Fruit fly (Drosophila melanogaster): ENCODE data around the gene CG11498.

The CG11498 gene

DNA sequence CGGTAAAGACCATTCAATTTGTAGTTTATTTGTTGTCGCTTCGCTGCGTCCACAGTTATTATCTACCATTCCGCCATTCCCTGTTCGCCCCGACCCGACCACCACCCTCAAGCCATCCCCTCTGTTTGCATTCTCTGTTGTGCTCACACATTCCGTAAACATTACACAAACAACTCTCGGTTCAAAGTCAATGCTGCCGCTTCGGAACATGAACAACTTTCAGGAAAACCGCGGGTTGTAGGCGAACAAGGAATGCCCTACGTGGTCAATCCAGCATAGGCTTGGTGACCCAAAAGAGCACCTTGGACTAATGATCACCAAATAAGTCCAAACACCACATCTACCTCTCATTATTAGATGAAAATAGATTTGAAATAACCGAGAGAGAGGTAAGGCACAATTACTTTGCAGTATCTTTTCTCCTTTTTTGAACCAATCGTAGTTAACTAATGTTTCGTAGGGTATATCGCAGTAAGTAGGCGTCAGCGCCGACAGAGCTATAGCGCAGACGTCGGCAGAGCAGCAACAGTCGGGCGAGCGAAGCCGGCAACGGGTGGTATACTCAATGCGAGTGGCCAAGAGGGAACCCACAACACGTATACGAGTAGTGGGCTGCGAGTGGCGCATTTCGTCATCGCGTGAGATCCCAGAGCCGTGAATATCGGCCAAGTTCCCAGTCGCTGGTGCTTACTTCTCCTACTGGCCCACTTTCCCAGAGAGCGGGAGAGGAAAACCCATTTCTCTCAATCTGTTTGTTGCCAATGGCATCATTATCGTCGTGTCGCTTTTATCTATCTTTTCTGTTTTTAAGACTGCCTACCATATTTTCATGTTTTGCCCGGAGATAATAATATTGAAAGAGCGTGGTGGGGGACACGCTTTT, 43.1 kb upstream of the CG11498 start (continued):
- TF ChIP-seq CG4404 (GFP tag; IDR thresholded peaks at IDR 0.05) = peak; percentile 89
- peak; percentile 97 for TF ChIP-seq dysf (GFP tag; IDR thresholded peaks at IDR 0.05)
- no peak for TF ChIP-seq CG6791 (GFP tag; IDR thresholded peaks at IDR 0.05; ENCODE audit: partially characterized antibody)
- peak; percentile 99 for TF ChIP-seq Adf1 (GFP tag; IDR thresholded peaks at IDR 0.05)
- peak; percentile 97 for TF ChIP-seq dmrt99B (tag; optimal IDR thresholded peaks at IDR 0.05)
- TF ChIP-seq CG34376 (GFP tag; optimal IDR thresholded peaks at IDR 0.05) = peak; percentile 87
- TF ChIP-seq ac (GFP tag; optimal IDR thresholded peaks at IDR 0.05) = no peak
- TF ChIP-seq Med (GFP tag) = peak; percentile 100
- peak; percentile 90 for TF ChIP-seq CG18619 (GFP tag; optimal IDR thresholded peaks at IDR 0.05)
- peak; percentile 97 for TF ChIP-seq tin (GFP tag; optimal IDR thresholded peaks at IDR 0.05)
- no peak for TF ChIP-seq CG2129 (GFP tag; IDR thresholded peaks at IDR 0.05; ENCODE audit: partially characterized antibody)
- TF ChIP-seq CG10267 (tag; optimal IDR thresholded peaks at IDR 0.05) = peak; percentile 91
- TF ChIP-seq Ets65A (GFP tag) = peak; percentile 100
- peak; percentile 76 for TF ChIP-seq ash1 (GFP tag; optimal IDR thresholded peaks at IDR 0.05)
- peak; percentile 88 for TF ChIP-seq CkIIα-i1 (GFP tag; IDR thresholded peaks at IDR 0.05)
- TF ChIP-seq ken (GFP tag; IDR thresholded peaks at IDR 0.05) = peak; percentile 91
- peak; percentile 99 for TF ChIP-seq bab2 (GFP tag; optimal IDR thresholded peaks at IDR 0.05)
- TF ChIP-seq fd3F (GFP tag; optimal IDR thresholded peaks at IDR 0.05) = peak; percentile 89
- TF ChIP-seq Poxn (GFP tag; IDR thresholded peaks at IDR 0.05) = peak; percentile 74; the same call in 1 of the 2 replicates
- peak; percentile 90 for TF ChIP-seq CG4328 (GFP tag; optimal IDR thresholded peaks at IDR 0.05)
- TF ChIP-seq fu2 (GFP tag; optimal IDR thresholded peaks at IDR 0.05) = peak; percentile 94
- peak; percentile 94 for TF ChIP-seq Oaz (GFP tag; IDR thresholded peaks at IDR 0.05)
- no peak for TF ChIP-seq br (optimal IDR thresholded peaks at IDR 0.05)
- peak; percentile 65 to 83 for TF ChIP-seq Trl (optimal IDR thresholded peaks at IDR 0.05)
- peak; percentile 97 for TF ChIP-seq Trl (GFP tag; optimal IDR thresholded peaks at IDR 0.05)
- TF ChIP-seq Atf-2 (GFP tag; optimal IDR thresholded peaks at IDR 0.05) = peak; percentile 94
- peak; percentile 25 for TF ChIP-seq gfzf (GFP tag; optimal IDR thresholded peaks at IDR 0.05)
- TF ChIP-seq CG18262 (tag; optimal IDR thresholded peaks at IDR 0.05) = peak; percentile 94
- peak; percentile 81 for TF ChIP-seq MTF-1 (GFP tag; optimal IDR thresholded peaks at IDR 0.05; ENCODE audit: borderline replicate concordance)
- peak; percentile 91 for TF ChIP-seq Rx (GFP tag; IDR thresholded peaks at IDR 0.05)
- TF ChIP-seq schlank (tag; optimal IDR thresholded peaks at IDR 0.05) = peak; percentile 83
- TF ChIP-seq Sin3A (optimal IDR thresholded peaks at IDR 0.05) = no peak
- TF ChIP-seq caup (GFP tag; optimal IDR thresholded peaks at IDR 0.05; ENCODE audit: severe bottlenecking) = peak; percentile 96
- peak; percentile 74 for TF ChIP-seq CG17568 (GFP tag; optimal IDR thresholded peaks at IDR 0.05)
- TF ChIP-seq Nf-YA (GFP tag; IDR thresholded peaks at IDR 0.05) = peak; percentile 96
- peak; percentile 99 for TF ChIP-seq row (GFP tag; IDR thresholded peaks at IDR 0.05)
- peak; percentile 97 for TF ChIP-seq NK7.1 (GFP tag; optimal IDR thresholded peaks at IDR 0.05)
- TF ChIP-seq crp (GFP tag; optimal IDR thresholded peaks at IDR 0.05) = peak in 1 of 2 experiments; percentile 46
- peak; percentile 44; the same call in 2 of the 3 replicates for TF ChIP-seq sr (GFP tag; IDR thresholded peaks at IDR 0.05)
- TF ChIP-seq eyg (GFP tag; optimal IDR thresholded peaks at IDR 0.05) = peak; percentile 97
- TF ChIP-seq Opbp (GFP tag; IDR thresholded peaks at IDR 0.05; ENCODE audit: partially characterized antibody) = no peak
- peak; percentile 88 for TF ChIP-seq CG4730 (GFP tag; IDR thresholded peaks at IDR 0.05)
- TF ChIP-seq CG18764 (GFP tag; optimal IDR thresholded peaks at IDR 0.05) = peak; percentile 96
- peak; percentile 98 for TF ChIP-seq mam (GFP tag; optimal IDR thresholded peaks at IDR 0.05)
- peak; percentile 90 for TF ChIP-seq CG13424 (tag; optimal IDR thresholded peaks at IDR 0.05)
- peak; percentile 85 for TF ChIP-seq kah (GFP tag; optimal IDR thresholded peaks at IDR 0.05)
- 0 out of 2 replicates have a peak, but pooled peaks have one; percentile 23 for TF ChIP-seq sna (GFP tag; IDR thresholded peaks at IDR 0.05; ENCODE audit: partially characterized antibody)
- TF ChIP-seq zf30C (GFP tag; optimal IDR thresholded peaks at IDR 0.05) = no peak
- TF ChIP-seq gro (GFP tag; optimal IDR thresholded peaks at IDR 0.05) = peak; percentile 98
